Fruit fly (Drosophila melanogaster): ENCODE measurements around the gene Smg6.

Smg6 gene

DNA sequence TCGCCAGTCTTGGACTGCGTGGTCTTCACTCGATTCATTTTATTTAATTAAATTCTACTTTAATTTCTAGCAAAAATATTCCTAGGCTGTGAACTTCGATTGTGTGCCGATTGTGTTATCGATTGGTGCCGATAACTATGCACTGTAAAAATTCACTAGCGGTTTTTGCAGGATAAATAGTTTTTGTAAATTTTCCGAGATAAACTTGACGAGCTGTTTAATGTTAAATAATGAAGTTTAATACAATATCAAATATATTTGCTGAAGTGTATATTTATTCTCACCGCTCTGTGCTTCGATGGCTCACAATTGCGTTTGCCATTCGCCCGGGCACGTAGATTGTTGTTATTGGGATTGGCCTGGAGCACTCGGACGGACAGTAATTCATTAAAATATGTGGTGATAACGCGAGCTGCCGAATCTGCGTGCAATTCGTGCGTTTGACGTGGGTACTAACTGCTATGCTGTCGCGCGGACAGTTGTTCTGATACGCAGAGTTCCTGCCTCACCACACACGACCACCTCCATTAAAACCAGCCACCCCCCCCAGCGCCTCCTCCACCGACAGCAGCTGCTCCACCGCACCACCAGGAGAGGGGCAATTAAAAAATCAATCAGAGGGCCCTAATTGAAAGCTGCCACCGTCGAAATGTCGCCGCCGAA is 8.2 kb downstream of the Smg6 start, which contains the start of the genes EMC6 and Hr96 (continued):
- TF ChIP-seq Vsx1 (GFP tag; optimal IDR thresholded peaks at IDR 0.05) (peak; percentile 92), Abd-B (GFP tag; optimal IDR thresholded peaks at IDR 0.05) (peak; percentile 89), D (optimal IDR thresholded peaks at IDR 0.05) (no peak), D (GFP tag; optimal IDR thresholded peaks at IDR 0.05) (peak; percentile 82), CG32772 (GFP tag; IDR thresholded peaks at IDR 0.05) (peak; percentile 92), Xbp1 (GFP tag; optimal IDR thresholded peaks at IDR 0.05) (peak; percentile 96), dati (GFP tag; IDR thresholded peaks at IDR 0.05) (peak; percentile 74; the same call in 1 of the 2 replicates), Trl (optimal IDR thresholded peaks at IDR 0.05) (no peak), Trl (GFP tag; optimal IDR thresholded peaks at IDR 0.05) (peak; percentile 95), CG31388 (GFP tag; optimal IDR thresholded peaks at IDR 0.05) (peak; percentile 71), CG18619 (GFP tag; optimal IDR thresholded peaks at IDR 0.05) (peak; percentile 91), CG14667 (GFP tag; IDR thresholded peaks at IDR 0.05) (peak; percentile 88), CG3847 (GFP tag; IDR thresholded peaks at IDR 0.05) (peak; percentile 95), Rx (GFP tag; IDR thresholded peaks at IDR 0.05) (peak; percentile 89), CG12219 (GFP tag; optimal IDR thresholded peaks at IDR 0.05) (peak; percentile 86), Spps (tag; optimal IDR thresholded peaks at IDR 0.05) (peak; percentile 83), oc (tag; optimal IDR thresholded peaks at IDR 0.05) (no peak), tx (GFP tag; optimal IDR thresholded peaks at IDR 0.05) (peak; percentile 91), Dek (tag; optimal IDR thresholded peaks at IDR 0.05) (peak; percentile 93), CG9876 (GFP tag; optimal IDR thresholded peaks at IDR 0.05) (peak; percentile 82), HLHmδ (GFP tag; optimal IDR thresholded peaks at IDR 0.05) (no peak), CG10565 (GFP tag; optimal IDR thresholded peaks at IDR 0.05) (peak; percentile 67), gfzf (GFP tag; optimal IDR thresholded peaks at IDR 0.05) (peak; percentile 66), sd (tag; optimal IDR thresholded peaks at IDR 0.05) (peak; percentile 88), CG1602 (GFP tag; optimal IDR thresholded peaks at IDR 0.05) (peak; percentile 93), eyg (GFP tag; optimal IDR thresholded peaks at IDR 0.05) (peak; percentile 88), bcd (GFP tag; optimal IDR thresholded peaks at IDR 0.05) (peak; percentile 94), YL-1 (GFP tag; optimal IDR thresholded peaks at IDR 0.05) (peak; percentile 96), tgo (GFP tag; IDR thresholded peaks at IDR 0.05) (peak; percentile 92), bowl (GFP tag; IDR thresholded peaks at IDR 0.05) (peak; percentile 71; the same call in 1 of the 2 replicates), run (tag; optimal IDR thresholded peaks at IDR 0.05) (peak; percentile 76), rib (GFP tag; IDR thresholded peaks at IDR 0.05) (peak; percentile 83), Nf-YA (GFP tag; IDR thresholded peaks at IDR 0.05) (peak; percentile 79), Hand (GFP tag; optimal IDR thresholded peaks at IDR 0.05) (peak; percentile 73), crol (GFP tag; IDR thresholded peaks at IDR 0.05) (peak; percentile 95), Hmx (GFP tag; optimal IDR thresholded peaks at IDR 0.05) (peak; percentile 75), CG33557 (GFP tag; optimal IDR thresholded peaks at IDR 0.05) (peak; percentile 79), sna (GFP tag; IDR thresholded peaks at IDR 0.05; ENCODE audit: partially characterized antibody) (peak; percentile 75; the same call in 1 of the 2 replicates), CG2889 (GFP tag; IDR thresholded peaks at IDR 0.05) (peak; percentile 85), CG4730 (GFP tag; IDR thresholded peaks at IDR 0.05) (peak; percentile 93), Sox100B (GFP tag; optimal IDR thresholded peaks at IDR 0.05) (no peak), psq (GFP tag; optimal IDR thresholded peaks at IDR 0.05) (peak; percentile 78), CG10654 (GFP tag; optimal IDR thresholded peaks at IDR 0.05) (peak; percentile 93), Dll (GFP tag; IDR thresholded peaks at IDR 0.05; ENCODE audit: partially characterized antibody) (peak; percentile 78), chif (GFP tag; optimal IDR thresholded peaks at IDR 0.05) (peak; percentile 89 to 94), Bgb (GFP tag; IDR thresholded peaks at IDR 0.05; ENCODE audit: partially characterized antibody) (peak; percentile 76), zfh2 (GFP tag; optimal IDR thresholded peaks at IDR 0.05) (peak; percentile 95), Fer1 (GFP tag; optimal IDR thresholded peaks at IDR 0.05) (peak; percentile 94), ems (GFP tag; optimal IDR thresholded peaks at IDR 0.05) (peak; percentile 96), CG3995 (GFP tag; optimal IDR thresholded peaks at IDR 0.05) (peak; percentile 72)

Measured in whole organism, embryonic.